Worm (Caenorhabditis elegans) whole organism, L2 larva: ENCODE results near the gene ZC518.8.
A peak's percentile ranks its signal among the peaks of the same experiment; 100 is the strongest.

Source experiments
- C34F6.9 ChIP-seq: fragments of 150-350 bp; optimal IDR thresholded peaks from 2 replicates; lab custom pipeline; 2014; ENCODE audit warnings: missing biosample characterization, missing genetic modification characterization
- F13H6.1 ChIP-seq: sonication (generic microtip); optimal IDR thresholded peaks from 2 replicates; lab custom pipeline; 2016; ENCODE audit warnings: missing genetic modification characterization, missing compliant biosample characterization
- Y55F3AM.14 ChIP-seq: fragments of 200-800 bp; sonication (Bioruptor generic); optimal IDR thresholded peaks from 2 replicates; lab custom pipeline; 2018; ENCODE audit warnings: mild to moderate bottlenecking, missing genetic modification characterization, missing compliant biosample characterization
- ZK546.5 ChIP-seq: sonication (generic microtip); optimal IDR thresholded peaks from 2 replicates; lab custom pipeline; 2017; ENCODE audit warnings: missing biosample characterization, missing genetic modification characterization
- ama-1 ChIP-seq: fragments of 150-350 bp; optimal IDR thresholded peaks from 2 replicates; lab custom pipeline; 2018; ENCODE audit warnings: inconsistent platforms
- ceh-16 ChIP-seq: fragments of 150-350 bp; optimal IDR thresholded peaks from 2 replicates; lab custom pipeline; 2014; ENCODE audit warnings: missing biosample characterization, missing genetic modification characterization
- crh-2 ChIP-seq: sonication (generic microtip); optimal IDR thresholded peaks from 2 replicates; lab custom pipeline; 2017; ENCODE audit warnings: missing biosample characterization, missing genetic modification characterization
- dmd-4 ChIP-seq: sonication (generic microtip); optimal IDR thresholded peaks from 2 replicates; lab custom pipeline; 2017; ENCODE audit warnings: missing biosample characterization, missing genetic modification characterization
- egl-27 ChIP-seq: sonication (generic microtip); optimal IDR thresholded peaks from 3 replicates; lab custom pipeline; 2017; ENCODE audit warnings: missing biosample characterization, missing genetic modification reagents, missing genetic modification characterization
- elt-1 ChIP-seq: fragments of 150-350 bp; optimal IDR thresholded peaks from 2 replicates; lab custom pipeline; 2014; ENCODE audit warnings: missing biosample characterization, missing genetic modification characterization
- elt-3 ChIP-seq: sonication (generic microtip); optimal IDR thresholded peaks from 2 replicates; lab custom pipeline; 2017; ENCODE audit warnings: missing biosample characterization, missing genetic modification characterization
- fos-1 ChIP-seq: fragments of 150-350 bp; optimal IDR thresholded peaks from 2 replicates; lab custom pipeline; 2014; ENCODE audit warnings: missing biosample characterization, missing genetic modification characterization
- gmeb-1 ChIP-seq: fragments of 150-350 bp; optimal IDR thresholded peaks from 2 replicates; lab custom pipeline; 2014; ENCODE audit warnings: missing biosample characterization, missing genetic modification characterization
- lin-11 ChIP-seq: fragments of 150-350 bp; sonication (generic microtip); optimal IDR thresholded peaks from 2 replicates; lab custom pipeline; 2014; ENCODE audit warnings: missing biosample characterization, missing genetic modification characterization, inconsistent platforms, mixed read lengths
- lsy-2 ChIP-seq, 2 experiments: fragments of 150-350 bp in 1 of 2; sonication (generic microtip) in 1 of 2; optimal IDR thresholded peaks; 2 replicates each; lab custom pipeline; 2014 to 2017; ENCODE audit warnings: missing biosample characterization in 2 of 2, missing genetic modification characterization in 2 of 2
- mab-5 ChIP-seq: fragments of 150-350 bp; optimal IDR thresholded peaks from 2 replicates; lab custom pipeline; 2014; ENCODE audit warnings: missing biosample characterization, missing genetic modification characterization
- mbf-1 ChIP-seq: sonication (generic microtip); optimal IDR thresholded peaks from 2 replicates; lab custom pipeline; 2017; ENCODE audit warnings: missing biosample characterization, missing genetic modification characterization
- mdl-1 ChIP-seq, 2 experiments: fragments of 150-350 bp in 1 of 2; sonication (generic microtip) in 1 of 2; optimal IDR thresholded peaks; 2 replicates each; lab custom pipeline; 2017; ENCODE audit warnings: missing biosample characterization in 2 of 2, missing genetic modification characterization in 2 of 2
- nhr-10 ChIP-seq: sonication (generic microtip); optimal IDR thresholded peaks from 2 replicates; lab custom pipeline; 2017; ENCODE audit warnings: missing biosample characterization, missing genetic modification characterization
- nhr-12 ChIP-seq: fragments of 150-350 bp; optimal IDR thresholded peaks from 2 replicates; lab custom pipeline; 2014; ENCODE audit warnings: missing biosample characterization, missing genetic modification characterization
- nhr-129 ChIP-seq: fragments of 150-350 bp; optimal IDR thresholded peaks from 2 replicates; lab custom pipeline; 2014; ENCODE audit warnings: missing biosample characterization, missing genetic modification characterization
- nhr-21 ChIP-seq: fragments of 150-350 bp; optimal IDR thresholded peaks from 2 replicates; lab custom pipeline; 2014; ENCODE audit warnings: missing biosample characterization, missing genetic modification characterization
- nhr-23 ChIP-seq: fragments of 150-350 bp; optimal IDR thresholded peaks from 2 replicates; lab custom pipeline; 2014; ENCODE audit warnings: missing biosample characterization, missing genetic modification reagents, missing genetic modification characterization
- nhr-237 ChIP-seq: fragments of 150-350 bp; optimal IDR thresholded peaks from 2 replicates; lab custom pipeline; 2014; ENCODE audit warnings: missing biosample characterization, missing genetic modification characterization
- nhr-25 ChIP-seq: fragments of 150-350 bp; sonication (generic microtip); optimal IDR thresholded peaks from 3 replicates; lab custom pipeline; 2014; ENCODE audit warnings: missing biosample characterization, missing genetic modification characterization
- nhr-6 ChIP-seq: fragments of 150-350 bp; optimal IDR thresholded peaks from 2 replicates; lab custom pipeline; 2014; ENCODE audit warnings: missing biosample characterization, missing genetic modification characterization
- nhr-77 ChIP-seq: fragments of 150-350 bp; optimal IDR thresholded peaks from 2 replicates; lab custom pipeline; 2014; ENCODE audit warnings: missing biosample characterization, missing genetic modification characterization
- peb-1 ChIP-seq: fragments of 150-350 bp; optimal IDR thresholded peaks from 2 replicates; lab custom pipeline; 2014; ENCODE audit warnings: missing biosample characterization, missing genetic modification characterization
- sem-4 ChIP-seq: fragments of 150-350 bp; optimal IDR thresholded peaks from 2 replicates; lab custom pipeline; 2014; ENCODE audit warnings: missing biosample characterization, missing genetic modification reagents, missing genetic modification characterization
- skn-1 ChIP-seq: sonication (generic microtip); optimal IDR thresholded peaks from 2 replicates; lab custom pipeline; 2017; ENCODE audit warnings: missing biosample characterization, missing genetic modification characterization
- sma-3 ChIP-seq: sonication (generic microtip); optimal IDR thresholded peaks from 2 replicates; lab custom pipeline; 2016; ENCODE audit warnings: missing genetic modification reagents, missing genetic modification characterization, missing compliant biosample characterization
- sma-9 ChIP-seq, 2 experiments: fragments of 150-350 bp in 1 of 2; sonication (generic microtip) in 1 of 2; optimal IDR thresholded peaks; 2 replicates each; lab custom pipeline; 2014 to 2016; ENCODE audit warnings: missing genetic modification characterization in 2 of 2, mild to moderate bottlenecking in 1 of 2, missing biosample characterization in 1 of 2, missing compliant biosample characterization in 1 of 2, missing genetic modification reagents in 1 of 2, moderate library complexity in 1 of 2
- snpc-4 ChIP-seq: fragments of 150-350 bp; optimal IDR thresholded peaks from 2 replicates; lab custom pipeline; 2014; ENCODE audit warnings: missing biosample characterization, missing genetic modification characterization
- unc-39 ChIP-seq: fragments of 150-350 bp; optimal IDR thresholded peaks from 2 replicates; lab custom pipeline; 2014; ENCODE audit warnings: missing biosample characterization, missing genetic modification characterization
- unc-55 ChIP-seq: fragments of 150-350 bp; sonication (generic microtip); optimal IDR thresholded peaks from 3 replicates; lab custom pipeline; 2014; ENCODE audit warnings: missing biosample characterization, missing genetic modification reagents, missing genetic modification characterization
- unc-62 ChIP-seq: fragments of 150-350 bp; optimal IDR thresholded peaks from 2 replicates; lab custom pipeline; 2014; ENCODE audit warnings: missing biosample characterization, missing genetic modification reagents, missing genetic modification characterization
- ztf-1 ChIP-seq: fragments of 200-800 bp; sonication (Bioruptor generic); conservative IDR thresholded peaks from 2 replicates; pipeline ENCODE4 v1.3.6; 2022; ENCODE audit warnings: missing genetic modification characterization, missing compliant biosample characterization
- ztf-4 ChIP-seq: fragments of 150-350 bp; optimal IDR thresholded peaks from 2 replicates; lab custom pipeline; 2014; ENCODE audit warnings: missing biosample characterization, missing genetic modification characterization

ZC518.8 gene

ce11 chrIV:12335248-12335647 lies 26.5 kb downstream of the ZC518.8 start:
- no peak for TF ChIP-seq elt-1 (tag; lab: Kevin White, UChicago)
- TF ChIP-seq nhr-25 (tag; lab: Kevin White, UChicago), result peak; percentile 28
- TF ChIP-seq mdl-1 (tag; optimal IDR thresholded peaks at IDR 0.05; lab: Kevin White, UChicago), result peak in 1 of 2 experiments; percentile 22
- TF ChIP-seq Y55F3AM.14, result no peak
- peak in 1 of 2 experiments; percentile 2 for TF ChIP-seq lsy-2 (tag; optimal IDR thresholded peaks at IDR 0.05; lab: Kevin White, UChicago)
- peak; percentile 24 for TF ChIP-seq lin-11
- peak; percentile 90 for TF ChIP-seq nhr-129 (tag; lab: Kevin White, UChicago)
- TF ChIP-seq sma-9 (GFP tag; optimal IDR thresholded peaks at IDR 0.05; lab: Kevin White, UChicago), result peak; percentile 43
- no peak for TF ChIP-seq sma-9 (tag; optimal IDR thresholded peaks at IDR 0.05; lab: Kevin White, UChicago)
- TF ChIP-seq F13H6.1 (tag; lab: Kevin White, UChicago), result peak; percentile 54
- no peak for TF ChIP-seq ZK546.5 (tag; lab: Kevin White, UChicago)
- no peak for TF ChIP-seq crh-2
- no peak for TF ChIP-seq unc-39
- TF ChIP-seq dmd-4 (tag; lab: Kevin White, UChicago), result no peak
- TF ChIP-seq unc-55 (GFP tag; lab: Kevin White, UChicago), result peak; percentile 39
- no peak for TF ChIP-seq nhr-10 (tag; lab: Kevin White, UChicago)
- peak; percentile 17 for TF ChIP-seq C34F6.9

ce11 chrIV:12334708-12335107 lies 27.0 kb downstream of the ZC518.8 start:
- TF ChIP-seq snpc-4 (tag; lab: Kevin White, UChicago) (no peak), unc-55 (GFP tag; lab: Kevin White, UChicago) (peak; percentile 34), sma-3 (GFP tag; lab: Kevin White, UChicago) (no peak), nhr-12 (tag; lab: Kevin White, UChicago) (no peak), nhr-25 (tag; lab: Kevin White, UChicago) (no peak), crh-2 (no peak), egl-27 (tag; lab: Kevin White, UChicago) (no peak), Y55F3AM.14 (no peak), nhr-129 (tag; lab: Kevin White, UChicago) (peak; percentile 17), nhr-6 (tag; lab: Kevin White, UChicago) (no peak), lsy-2 (tag; optimal IDR thresholded peaks at IDR 0.05; lab: Kevin White, UChicago) (peak in 1 of 2 experiments; percentile 46), gmeb-1 (tag; lab: Kevin White, UChicago) (peak; percentile 65)

- TF ChIP-seq Y55F3AM.14 (no peak), fos-1 (no peak), mdl-1 (tag; optimal IDR thresholded peaks at IDR 0.05; lab: Kevin White, UChicago) (no peak), elt-3 (tag; lab: Kevin White, UChicago) (no peak), C34F6.9 (no peak), mbf-1 (no peak), nhr-237 (tag; lab: Kevin White, UChicago) (no peak), mab-5 (tag; lab: Kevin White, UChicago) (no peak), peb-1 (tag; lab: Kevin White, UChicago) (no peak), egl-27 (tag; lab: Kevin White, UChicago) (no peak), sma-3 (GFP tag; lab: Kevin White, UChicago) (no peak), ztf-4 (no peak), sem-4 (tag; lab: Kevin White, UChicago) (no peak), lsy-2 (tag; optimal IDR thresholded peaks at IDR 0.05; lab: Kevin White, UChicago) (no peak), gmeb-1 (tag; lab: Kevin White, UChicago) (no peak), nhr-23 (no peak), skn-1 (tag; lab: Kevin White, UChicago) (no peak), ceh-16 (no peak), nhr-77 (tag; lab: Kevin White, UChicago) (no peak), unc-55 (GFP tag; lab: Kevin White, UChicago) (no peak)
- TF ChIP-seq, all 48 proteins: peak for 0
These were observed 27.6 kb downstream of the ZC518.8 start for ce11 chrIV:12334142-12334541.

ce11 chrIV:12330840-12331359 lies 30.8 kb downstream of the ZC518.8 start, which contains the start of gene ufd-1:
ufd-1 (minus strand) TSS chrIV:12330890.
- no peak for TF ChIP-seq dmd-4 (tag; lab: Kevin White, UChicago)
- no peak for TF ChIP-seq lin-11
- peak; percentile 47 for TF ChIP-seq nhr-129 (tag; lab: Kevin White, UChicago)
- no peak for TF ChIP-seq C34F6.9
- no peak for TF ChIP-seq nhr-237 (tag; lab: Kevin White, UChicago)
- TF ChIP-seq ama-1, result no peak
- TF ChIP-seq Y55F3AM.14, result no peak
- no peak for TF ChIP-seq ztf-1
- TF ChIP-seq unc-55 (GFP tag; lab: Kevin White, UChicago), result peak; percentile 1
- no peak for TF ChIP-seq nhr-25 (tag; lab: Kevin White, UChicago)
- no peak for TF ChIP-seq unc-62 (GFP tag; lab: Kevin White, UChicago)
- TF ChIP-seq nhr-6 (tag; lab: Kevin White, UChicago), result no peak
- no peak for TF ChIP-seq unc-39
- TF ChIP-seq fos-1, result peak; percentile 0
- no peak for TF ChIP-seq nhr-23
- TF ChIP-seq snpc-4 (tag; lab: Kevin White, UChicago), result no peak
- TF ChIP-seq lsy-2 (tag; optimal IDR thresholded peaks at IDR 0.05; lab: Kevin White, UChicago), result peak in 1 of 2 experiments; percentile 16
- TF ChIP-seq sma-3 (GFP tag; lab: Kevin White, UChicago), result no peak
- no peak for TF ChIP-seq elt-1 (tag; lab: Kevin White, UChicago)
- no peak for TF ChIP-seq nhr-21 (tag; lab: Kevin White, UChicago)
- no peak for TF ChIP-seq gmeb-1 (tag; lab: Kevin White, UChicago)
